Fruit fly (Drosophila melanogaster): ENCODE data around the gene Ddc.

Ddc gene

dm6 chr2L:19137494-19138360 lies 17.6 kb upstream of the Ddc start:
- no peak for TF ChIP-seq Clk (GFP tag; optimal IDR thresholded peaks at IDR 0.05)
- no peak for TF ChIP-seq kay (GFP tag; ENCODE audit: borderline replicate concordance)
- no peak for TF ChIP-seq cnc (optimal IDR thresholded peaks at IDR 0.05)
- TF ChIP-seq pad (GFP tag; optimal IDR thresholded peaks at IDR 0.05), result no peak
- peak; percentile 65 for TF ChIP-seq tj (GFP tag; optimal IDR thresholded peaks at IDR 0.05)
- no peak for TF ChIP-seq bab1 (GFP tag; optimal IDR thresholded peaks at IDR 0.05)

- TF ChIP-seq bab1 (GFP tag; optimal IDR thresholded peaks at IDR 0.05), result peak; percentile 11
- no peak for TF ChIP-seq Mnt (GFP tag; optimal IDR thresholded peaks at IDR 0.05)
These were observed 16.6 kb upstream of the Ddc start for dm6 chr2L:19136735-19137134.

dm6 chr2L:19135955-19136677 lies 16.0 kb upstream of the Ddc start:
- no peak for TF ChIP-seq bab1 (GFP tag; optimal IDR thresholded peaks at IDR 0.05)

dm6 chr2L:19134814-19135523 lies 14.9 kb upstream of the Ddc start, which contains the start of gene Polr1D:
Gene Polr1D, minus strand, starts transcription at chr2L:19135233.
- no peak for TF ChIP-seq kay (GFP tag; ENCODE audit: borderline replicate concordance)
- TF ChIP-seq cnc (optimal IDR thresholded peaks at IDR 0.05), result no peak
- no peak for TF ChIP-seq Clk (GFP tag; optimal IDR thresholded peaks at IDR 0.05)
- TF ChIP-seq CG7045 (GFP tag; optimal IDR thresholded peaks at IDR 0.05), result no peak
- TF ChIP-seq CG33017 (tag; optimal IDR thresholded peaks at IDR 0.05), result no peak
- peak; percentile 92 for TF ChIP-seq tj (GFP tag; optimal IDR thresholded peaks at IDR 0.05)
- TF ChIP-seq toe (GFP tag; optimal IDR thresholded peaks at IDR 0.05), result no peak
- TF ChIP-seq CG14711 (tag; optimal IDR thresholded peaks at IDR 0.05), result no peak
- TF ChIP-seq pad (GFP tag; optimal IDR thresholded peaks at IDR 0.05), result peak; percentile 98
- TF ChIP-seq ovo (GFP tag; optimal IDR thresholded peaks at IDR 0.05), result peak; percentile 80
- TF ChIP-seq Mnt (GFP tag; optimal IDR thresholded peaks at IDR 0.05), result peak; percentile 50
- TF ChIP-seq bab1 (GFP tag; optimal IDR thresholded peaks at IDR 0.05), result no peak
- no peak for TF ChIP-seq CG1620 (GFP tag; optimal IDR thresholded peaks at IDR 0.05)
- TF ChIP-seq CG12768 (GFP tag; optimal IDR thresholded peaks at IDR 0.05), result no peak
- no peak for TF ChIP-seq CG11617 (GFP tag; optimal IDR thresholded peaks at IDR 0.05)
- no peak for TF ChIP-seq Crg-1 (GFP tag; optimal IDR thresholded peaks at IDR 0.05)
- TF ChIP-seq CG7101 (tag; optimal IDR thresholded peaks at IDR 0.05), result no peak
- no peak for TF ChIP-seq cic (GFP tag; optimal IDR thresholded peaks at IDR 0.05)
- no peak for TF ChIP-seq CG5204 (GFP tag; optimal IDR thresholded peaks at IDR 0.05)

dm6 chr2L:19134366-19134689 lies 14.2 kb upstream of the Ddc start:
- no peak for TF ChIP-seq CG7101 (tag; optimal IDR thresholded peaks at IDR 0.05)
- no peak for TF ChIP-seq CG5204 (GFP tag; optimal IDR thresholded peaks at IDR 0.05)
- no peak for TF ChIP-seq CG11617 (GFP tag; optimal IDR thresholded peaks at IDR 0.05)
- TF ChIP-seq bab1 (GFP tag; optimal IDR thresholded peaks at IDR 0.05), result no peak
- TF ChIP-seq cnc (optimal IDR thresholded peaks at IDR 0.05), result no peak
- no peak for TF ChIP-seq CG14711 (tag; optimal IDR thresholded peaks at IDR 0.05)
- no peak for TF ChIP-seq Hr96 (GFP tag; optimal IDR thresholded peaks at IDR 0.05)
- TF ChIP-seq cic (GFP tag; optimal IDR thresholded peaks at IDR 0.05), result no peak
- TF ChIP-seq ovo (GFP tag; optimal IDR thresholded peaks at IDR 0.05), result no peak

- TF ChIP-seq Clk (GFP tag; optimal IDR thresholded peaks at IDR 0.05), result no peak
- TF ChIP-seq cnc (optimal IDR thresholded peaks at IDR 0.05), result no peak
- TF ChIP-seq tj (GFP tag; optimal IDR thresholded peaks at IDR 0.05), result peak; percentile 100
- TF ChIP-seq ovo (GFP tag; optimal IDR thresholded peaks at IDR 0.05), result no peak
- no peak for TF ChIP-seq pad (GFP tag; optimal IDR thresholded peaks at IDR 0.05)
- TF ChIP-seq CG7101 (tag; optimal IDR thresholded peaks at IDR 0.05), result peak; percentile 61
- TF ChIP-seq CG11617 (GFP tag; optimal IDR thresholded peaks at IDR 0.05), result peak; percentile 45
- no peak for TF ChIP-seq CG7045 (GFP tag; optimal IDR thresholded peaks at IDR 0.05)
- no peak for TF ChIP-seq CG14711 (tag; optimal IDR thresholded peaks at IDR 0.05)
- peak; percentile 51 for TF ChIP-seq CG5204 (GFP tag; optimal IDR thresholded peaks at IDR 0.05)
- TF ChIP-seq CG1620 (GFP tag; optimal IDR thresholded peaks at IDR 0.05), result peak; percentile 74
- TF ChIP-seq cic (GFP tag; optimal IDR thresholded peaks at IDR 0.05), result no peak
- TF ChIP-seq Mnt (GFP tag; optimal IDR thresholded peaks at IDR 0.05), result peak; percentile 97
- TF ChIP-seq toe (GFP tag; optimal IDR thresholded peaks at IDR 0.05), result peak; percentile 77
- TF ChIP-seq CG12768 (GFP tag; optimal IDR thresholded peaks at IDR 0.05), result no peak
- no peak for TF ChIP-seq CG33017 (tag; optimal IDR thresholded peaks at IDR 0.05)
- TF ChIP-seq kay (GFP tag; ENCODE audit: borderline replicate concordance), result no peak
- TF ChIP-seq Crg-1 (GFP tag; optimal IDR thresholded peaks at IDR 0.05), result peak; percentile 64
- peak; percentile 7 for TF ChIP-seq bab1 (GFP tag; optimal IDR thresholded peaks at IDR 0.05)
- peak; percentile 45 for TF ChIP-seq Hr96 (GFP tag; optimal IDR thresholded peaks at IDR 0.05)
These were observed 13.6 kb upstream of the Ddc start, which contains the start of gene brat for dm6 chr2L:19133465-19134365. Gene brat, plus strand, starts transcription at chr2L:19133816.
